Fruit fly (Drosophila melanogaster) whole organism, embryonic: ENCODE measurements around the gene klu.

Experiments used
- Ada2b ChIP-seq: fragments of 200-800 bp; sonication (Bioruptor generic); IDR thresholded peaks from 2 replicates; pipeline ENCODE4 v1.3.6; 2022; ENCODE audit warnings: missing biosample characterization, missing genetic modification characterization
- Atf6 ChIP-seq: fragments of 200-800 bp; sonication (Bioruptor generic); IDR thresholded peaks from 2 replicates; pipeline ENCODE4 v1.3.6; 2022; ENCODE audit warnings: missing biosample characterization, missing genetic modification characterization
- BEAF-32 ChIP-seq: fragments of 200-800 bp; sonication (Bioruptor generic); optimal IDR thresholded peaks from 3 replicates; lab custom pipeline; 2017; ENCODE audit warnings: missing biosample characterization, missing genetic modification characterization, mild to moderate bottlenecking, moderate library complexity, missing genetic modification reagents
- CG10959 ChIP-seq: fragments of 200-800 bp; sonication (Bioruptor generic); IDR thresholded peaks from 2 replicates; pipeline ENCODE4 v1.3.6; 2022; ENCODE audit warnings: missing biosample characterization, missing genetic modification characterization
- CG11696 ChIP-seq: fragments of 200-800 bp; sonication (Bioruptor generic); IDR thresholded peaks from 2 replicates; pipeline ENCODE4 v1.3.6; 2022; ENCODE audit warnings: missing biosample characterization, missing genetic modification characterization
- CG11723 ChIP-seq: fragments of 200-800 bp; sonication (Bioruptor generic); optimal IDR thresholded peaks from 2 replicates; lab custom pipeline; 2017; ENCODE audit warnings: missing biosample characterization, mild to moderate bottlenecking, missing genetic modification characterization
- CG12104 ChIP-seq: fragments of 200-800 bp; sonication (Bioruptor generic); optimal IDR thresholded peaks from 3 replicates; lab custom pipeline; 2016; ENCODE audit warnings: missing biosample characterization, missing genetic modification characterization
- CG12391 ChIP-seq: fragments of 200-800 bp; sonication (Bioruptor generic); optimal IDR thresholded peaks from 3 replicates; lab custom pipeline; 2018; ENCODE audit warnings: missing biosample characterization, mild to moderate bottlenecking, missing genetic modification characterization, moderate library complexity
- CG13424 ChIP-seq: fragments of 200-800 bp; sonication (Bioruptor generic); optimal IDR thresholded peaks from 2 replicates; lab custom pipeline; 2019; ENCODE audit warnings: missing biosample characterization, mild to moderate bottlenecking, missing genetic modification characterization, moderate library complexity
- CG14965 ChIP-seq: fragments of 200-800 bp; sonication (Bioruptor generic); optimal IDR thresholded peaks from 2 replicates; lab custom pipeline; 2016; ENCODE audit warnings: missing biosample characterization, missing genetic modification characterization, borderline replicate concordance
- CG15696 ChIP-seq: fragments of 200-800 bp; sonication (Bioruptor generic); optimal IDR thresholded peaks from 2 replicates; lab custom pipeline; 2019; ENCODE audit warnings: missing biosample characterization, mild to moderate bottlenecking, missing genetic modification characterization, moderate library complexity
- CG1602 ChIP-seq: fragments of 200-800 bp; sonication (Bioruptor generic); optimal IDR thresholded peaks from 3 replicates; lab custom pipeline; 2016; ENCODE audit warnings: missing biosample characterization, missing genetic modification characterization
- CG16813 ChIP-seq: fragments of 200-800 bp; sonication (Bioruptor generic); IDR thresholded peaks from 3 replicates; pipeline ENCODE4 v1.3.6; 2022; ENCODE audit warnings: missing biosample characterization, missing genetic modification characterization; ENCODE audit not compliant: partially characterized antibody
- CG17912 ChIP-seq: fragments of 200-800 bp; sonication (Bioruptor generic); optimal IDR thresholded peaks from 2 replicates; lab custom pipeline; 2018; ENCODE audit warnings: missing biosample characterization, mild to moderate bottlenecking, missing genetic modification characterization
- CG18262 ChIP-seq: fragments of 200-800 bp; optimal IDR thresholded peaks from 3 replicates; lab custom pipeline; 2019; ENCODE audit warnings: missing biosample characterization, mild to moderate bottlenecking, missing genetic modification characterization, moderate library complexity
- CG2129 ChIP-seq: fragments of 200-800 bp; sonication (Bioruptor generic); IDR thresholded peaks from 2 replicates; pipeline ENCODE4 v1.3.6; 2022; ENCODE audit warnings: missing biosample characterization, missing genetic modification characterization; ENCODE audit not compliant: partially characterized antibody
- CG2678 ChIP-seq: fragments of 200-800 bp; sonication (Bioruptor generic); optimal IDR thresholded peaks from 3 replicates; lab custom pipeline; 2019; ENCODE audit warnings: missing biosample characterization, mild to moderate bottlenecking, missing genetic modification characterization, moderate library complexity
- CG30403 ChIP-seq: fragments of 200-800 bp; sonication (Bioruptor generic); optimal IDR thresholded peaks from 3 replicates; lab custom pipeline; 2016; ENCODE audit warnings: missing biosample characterization, missing genetic modification characterization
- CG3065 ChIP-seq: fragments of 200-800 bp; sonication (Bioruptor generic); optimal IDR thresholded peaks from 2 replicates; lab custom pipeline; 2016; ENCODE audit warnings: missing biosample characterization, missing genetic modification characterization
- CG4820 ChIP-seq: fragments of 200-800 bp; sonication (Bioruptor generic); optimal IDR thresholded peaks from 3 replicates; lab custom pipeline; 2016; ENCODE audit warnings: missing biosample characterization, missing genetic modification characterization
- CG8089 ChIP-seq: fragments of 200-800 bp; sonication (Bioruptor generic); optimal IDR thresholded peaks from 3 replicates; lab custom pipeline; 2016; ENCODE audit warnings: missing biosample characterization, missing genetic modification characterization
- CG8290 ChIP-seq, 3 experiments: fragments of 200-800 bp; sonication (Bioruptor generic); optimal IDR thresholded peaks; 2 replicates each; lab custom pipeline; 2016 to 2019; ENCODE audit warnings: missing biosample characterization in 3 of 3, missing genetic modification characterization in 3 of 3, mild to moderate bottlenecking in 2 of 3, moderate library complexity in 1 of 3
- CG9932 ChIP-seq: fragments of 200-800 bp; sonication (Bioruptor generic); IDR thresholded peaks from 2 replicates; pipeline ENCODE4 v1.3.6; 2022; ENCODE audit warnings: missing biosample characterization, missing genetic modification characterization
- Dbx ChIP-seq: fragments of 200-800 bp; sonication (Bioruptor generic); IDR thresholded peaks from 3 replicates; pipeline ENCODE4 v1.3.6; 2022; ENCODE audit warnings: missing biosample characterization, missing genetic modification characterization
- Dref ChIP-seq: fragments of 200-800 bp; sonication (Bioruptor generic); IDR thresholded peaks from 2 replicates; pipeline ENCODE4 v1.3.6; 2022; ENCODE audit warnings: missing biosample characterization, missing genetic modification characterization
- E2f2 ChIP-seq: fragments of 200-800 bp; sonication (Bioruptor generic); IDR thresholded peaks from 2 replicates; pipeline ENCODE4 v1.3.6; 2022; ENCODE audit warnings: missing biosample characterization, missing genetic modification characterization
- Fer1 ChIP-seq: fragments of 200-800 bp; sonication (Bioruptor generic); optimal IDR thresholded peaks from 2 replicates; lab custom pipeline; 2017; ENCODE audit warnings: missing biosample characterization, mild to moderate bottlenecking, missing genetic modification characterization
- Hey ChIP-seq: fragments of 200-800 bp; sonication (Bioruptor generic); optimal IDR thresholded peaks from 3 replicates; lab custom pipeline; 2018; ENCODE audit warnings: missing biosample characterization, mild to moderate bottlenecking, missing genetic modification characterization
- HmgZ ChIP-seq: fragments of 200-800 bp; sonication (Bioruptor generic); optimal IDR thresholded peaks from 2 replicates; lab custom pipeline; 2018; ENCODE audit warnings: missing biosample characterization, mild to moderate bottlenecking, missing genetic modification characterization
- Hr39 ChIP-seq: fragments of >200 bp; optimal IDR thresholded peaks from 2 replicates; lab custom pipeline; 2017
- Mes4 ChIP-seq: fragments of 200-800 bp; sonication (Bioruptor generic); optimal IDR thresholded peaks from 2 replicates; lab custom pipeline; 2016; ENCODE audit warnings: missing biosample characterization, missing genetic modification characterization
- NC2β ChIP-seq: fragments of 200-800 bp; sonication (Bioruptor generic); optimal IDR thresholded peaks from 2 replicates; lab custom pipeline; 2016; ENCODE audit warnings: missing biosample characterization, missing genetic modification characterization
- NFAT ChIP-seq: fragments of 200-800 bp; sonication (Bioruptor generic); IDR thresholded peaks from 2 replicates; pipeline ENCODE4 v1.3.6; 2022; ENCODE audit warnings: missing biosample characterization, missing genetic modification characterization
- Nf-YA ChIP-seq: fragments of 200-800 bp; sonication (Bioruptor generic); IDR thresholded peaks from 2 replicates; pipeline ENCODE4 v1.3.6; 2022; ENCODE audit warnings: missing biosample characterization, missing genetic modification characterization
- Nf-YC ChIP-seq: fragments of 200-800 bp; optimal IDR thresholded peaks from 3 replicates; lab custom pipeline; 2019; ENCODE audit warnings: missing biosample characterization, mild to moderate bottlenecking, missing genetic modification characterization, moderate library complexity
- Spps ChIP-seq: fragments of 200-800 bp; sonication (Bioruptor generic); optimal IDR thresholded peaks from 2 replicates; lab custom pipeline; 2018; ENCODE audit warnings: missing biosample characterization, mild to moderate bottlenecking, missing genetic modification characterization
- Ssrp ChIP-seq: fragments of 200-800 bp; sonication (Bioruptor generic); optimal IDR thresholded peaks from 2 replicates; lab custom pipeline; 2018; ENCODE audit warnings: missing biosample characterization, mild to moderate bottlenecking, missing genetic modification characterization, moderate library complexity
- aop ChIP-seq: fragments of 200-800 bp; sonication (Bioruptor generic); IDR thresholded peaks from 2 replicates; pipeline ENCODE4 v1.3.6; 2022; ENCODE audit warnings: missing biosample characterization, missing genetic modification characterization
- bab2 ChIP-seq: fragments of 200-800 bp; sonication (Bioruptor generic); optimal IDR thresholded peaks from 2 replicates; lab custom pipeline; 2016; ENCODE audit warnings: missing biosample characterization, missing genetic modification characterization
- cwo ChIP-seq: fragments of 200-800 bp; sonication (Bioruptor generic); optimal IDR thresholded peaks from 3 replicates; lab custom pipeline; 2017; ENCODE audit warnings: missing biosample characterization, missing genetic modification characterization, mild to moderate bottlenecking, moderate library complexity, missing genetic modification reagents
- fd102C ChIP-seq: fragments of 200-800 bp; sonication (Bioruptor generic); optimal IDR thresholded peaks from 2 replicates; lab custom pipeline; 2018; ENCODE audit warnings: missing biosample characterization, mild to moderate bottlenecking, missing genetic modification characterization, moderate library complexity
- gfzf ChIP-seq: fragments of 200-800 bp; sonication (Bioruptor generic); optimal IDR thresholded peaks from 2 replicates; lab custom pipeline; 2016; ENCODE audit warnings: missing biosample characterization, mild to moderate bottlenecking, missing genetic modification characterization, moderate library complexity
- hbn ChIP-seq: fragments of 200-800 bp; sonication (Bioruptor generic); IDR thresholded peaks from 2 replicates; pipeline ENCODE4 v1.3.6; 2022; ENCODE audit warnings: missing biosample characterization, missing genetic modification characterization; ENCODE audit not compliant: partially characterized antibody
- oc ChIP-seq: fragments of 200-800 bp; sonication (Bioruptor generic); optimal IDR thresholded peaks from 2 replicates; lab custom pipeline; 2018; ENCODE audit warnings: missing biosample characterization, mild to moderate bottlenecking, missing genetic modification characterization, moderate library complexity
- odd ChIP-seq: fragments of 200-800 bp; sonication (Bioruptor generic); optimal IDR thresholded peaks from 2 replicates; lab custom pipeline; 2017; ENCODE audit warnings: missing biosample characterization, mild to moderate bottlenecking, missing genetic modification characterization
- otp ChIP-seq: fragments of 200-800 bp; sonication (Bioruptor generic); IDR thresholded peaks from 3 replicates; pipeline ENCODE4, ENCODE4 v1.3.6; 2022; ENCODE audit warnings: missing biosample characterization, missing genetic modification characterization
- pho ChIP-seq: fragments of 200-800 bp; sonication (Bioruptor generic); optimal IDR thresholded peaks from 2 replicates; lab custom pipeline; 2016; ENCODE audit warnings: missing biosample characterization, missing genetic modification characterization
- rib ChIP-seq: fragments of 200-800 bp; sonication (Bioruptor generic); IDR thresholded peaks from 2 replicates; pipeline ENCODE4 v1.3.6; 2022; ENCODE audit warnings: missing biosample characterization, missing genetic modification characterization
- scrt ChIP-seq: fragments of 200-800 bp; sonication (Bioruptor generic); optimal IDR thresholded peaks from 2 replicates; lab custom pipeline; 2018; ENCODE audit warnings: missing biosample characterization, mild to moderate bottlenecking, missing genetic modification characterization, moderate library complexity
- vvl ChIP-seq: fragments of 200-800 bp; sonication (Bioruptor generic); IDR thresholded peaks from 2 replicates; pipeline ENCODE4 v1.3.6; 2022; ENCODE audit warnings: missing biosample characterization, missing genetic modification characterization
- zfh2 ChIP-seq: fragments of 200-800 bp; sonication (Bioruptor generic); optimal IDR thresholded peaks from 2 replicates; lab custom pipeline; 2016; ENCODE audit warnings: missing biosample characterization, missing genetic modification characterization

Gene klu

dm6 chr3L:11002923-11003322 is 6.1 kb downstream of the klu start (continued):
- no peak for TF ChIP-seq rib (GFP tag; lab: Robert Waterston, UW)
- no peak for TF ChIP-seq CG3065 (GFP tag; lab: Kevin White, UChicago)
- no peak for TF ChIP-seq CG12104
- TF ChIP-seq Nf-YC = no peak
- no peak for TF ChIP-seq CG18262 (tag; lab: Kevin White, UChicago)
- TF ChIP-seq oc (tag; lab: Kevin White, UChicago) = peak; percentile 74
- peak; percentile 6 for TF ChIP-seq bab2 (GFP tag; lab: Kevin White, UChicago)
- no peak for TF ChIP-seq pho (GFP tag; lab: Kevin White, UChicago)
- TF ChIP-seq Spps (tag; lab: Kevin White, UChicago) = no peak
- TF ChIP-seq CG11723 (GFP tag; lab: Kevin White, UChicago) = peak; percentile 2
- no peak for TF ChIP-seq Hr39 (lab: Kevin White, UChicago)
- TF ChIP-seq CG12391 (tag; lab: Kevin White, UChicago) = no peak
- TF ChIP-seq Nf-YA (GFP tag; lab: Robert Waterston, UW) = no peak
- TF ChIP-seq HmgZ (tag; lab: Kevin White, UChicago) = no peak
- TF ChIP-seq Ssrp (tag; lab: Kevin White, UChicago) = no peak
- no peak for TF ChIP-seq hbn (GFP tag; lab: Robert Waterston, UW)
- no peak for TF ChIP-seq Dbx (GFP tag; lab: Robert Waterston, UW)
- no peak for TF ChIP-seq E2f2
- TF ChIP-seq Fer1 (GFP tag; lab: Kevin White, UChicago) = no peak
- no peak for TF ChIP-seq CG8290 (GFP tag; optimal IDR thresholded peaks at IDR 0.05; lab: Kevin White, UChicago)
- no peak for TF ChIP-seq CG8290 (tag; optimal IDR thresholded peaks at IDR 0.05; lab: Kevin White, UChicago)
- TF ChIP-seq CG11696 (GFP tag; lab: Robert Waterston, UW) = no peak
- peak; percentile 37; the same call in 1 of the 3 replicates for TF ChIP-seq otp (GFP tag; lab: Robert Waterston, UW)
- TF ChIP-seq Ada2b (GFP tag; lab: Robert Waterston, UW) = no peak
- no peak for TF ChIP-seq CG9932 (GFP tag; lab: Robert Waterston, UW)
- peak; percentile 9 for TF ChIP-seq CG2678
- TF ChIP-seq gfzf (GFP tag; lab: Kevin White, UChicago) = no peak
- TF ChIP-seq vvl (GFP tag; lab: Robert Waterston, UW) = 0 out of 2 replicates have a peak, but pooled peaks have one; percentile 5
- no peak for TF ChIP-seq Hey
- TF ChIP-seq Mes4 (GFP tag; lab: Kevin White, UChicago) = no peak
- TF ChIP-seq zfh2 (GFP tag; lab: Kevin White, UChicago) = no peak
- TF ChIP-seq Atf6 (GFP tag; lab: Robert Waterston, UW) = no peak
- no peak for TF ChIP-seq scrt (GFP tag; lab: Kevin White, UChicago)
- TF ChIP-seq fd102C (GFP tag; lab: Kevin White, UChicago) = no peak
- TF ChIP-seq NFAT (GFP tag; lab: Robert Waterston, UW) = 0 out of 2 replicates have a peak, but pooled peaks have one; percentile 20
- no peak for TF ChIP-seq CG8089 (GFP tag; lab: Kevin White, UChicago)
- no peak for TF ChIP-seq BEAF-32 (GFP tag; lab: Kevin White, UChicago)
- TF ChIP-seq CG30403 (GFP tag; lab: Kevin White, UChicago) = no peak
- no peak for TF ChIP-seq CG14965 (GFP tag; lab: Kevin White, UChicago)
- no peak for TF ChIP-seq CG16813 (GFP tag; lab: Robert Waterston, UW)
- peak; percentile 8 for TF ChIP-seq CG15696 (tag; lab: Kevin White, UChicago)
- no peak for TF ChIP-seq CG1602 (GFP tag; lab: Kevin White, UChicago)
- peak; percentile 8 for TF ChIP-seq CG17912
- TF ChIP-seq odd (GFP tag; lab: Kevin White, UChicago) = no peak
- TF ChIP-seq CG2129 (GFP tag; lab: Robert Waterston, UW) = no peak
- no peak for TF ChIP-seq CG13424 (tag; lab: Kevin White, UChicago)
- no peak for TF ChIP-seq aop
- no peak for TF ChIP-seq cwo (GFP tag; lab: Kevin White, UChicago)
- no peak for TF ChIP-seq Dref (GFP tag; lab: Robert Waterston, UW)
- 0 out of 2 replicates have a peak, but pooled peaks have one; percentile 29 for TF ChIP-seq CG10959 (GFP tag; lab: Robert Waterston, UW)
- TF ChIP-seq NC2β = no peak
- TF ChIP-seq CG4820 (GFP tag; lab: Kevin White, UChicago) = no peak
